Fruit fly (Drosophila melanogaster): Measurements from ENCODE around the gene CG31917.

The CG31917 gene

dm6 chr2L:5044361-5044891 is 33.8 kb upstream of the CG31917 start, which contains the start of gene CG31650:
Gene CG31650, minus strand, starts transcription at chr2L:5044712.
- TF ChIP-seq Dll (optimal IDR thresholded peaks at IDR 0.05), result no peak
- TF ChIP-seq CG8478 (optimal IDR thresholded peaks at IDR 0.05), result no peak
- TF ChIP-seq pan (optimal IDR thresholded peaks at IDR 0.05), result no peak
- no peak for TF ChIP-seq usp (GFP tag; optimal IDR thresholded peaks at IDR 0.05)
- TF ChIP-seq psq (optimal IDR thresholded peaks at IDR 0.05), result no peak
- TF ChIP-seq EcR (GFP tag; optimal IDR thresholded peaks at IDR 0.05), result no peak

dm6 chr2L:5043495-5044146 is 33.0 kb upstream of the CG31917 start:
- TF ChIP-seq EcR (GFP tag; optimal IDR thresholded peaks at IDR 0.05) (no peak), Dll (optimal IDR thresholded peaks at IDR 0.05) (no peak), psq (optimal IDR thresholded peaks at IDR 0.05) (no peak), pan (optimal IDR thresholded peaks at IDR 0.05) (no peak), usp (GFP tag; optimal IDR thresholded peaks at IDR 0.05) (no peak), CG8478 (optimal IDR thresholded peaks at IDR 0.05) (no peak)

dm6 chr2L:5043043-5043442 is 32.4 kb upstream of the CG31917 start, which contains the start of the genes CG33995, CG44000 and CG44001:
Gene CG33995, plus strand, starts transcription at chr2L:5043270.
Gene CG44000, plus strand, starts transcription at chr2L:5043270.
Gene CG44001, plus strand, starts transcription at chr2L:5043270.
- TF ChIP-seq psq (optimal IDR thresholded peaks at IDR 0.05), result no peak
- no peak for TF ChIP-seq usp (GFP tag; optimal IDR thresholded peaks at IDR 0.05)
- no peak for TF ChIP-seq Dll (optimal IDR thresholded peaks at IDR 0.05)
- TF ChIP-seq pan (optimal IDR thresholded peaks at IDR 0.05), result no peak
- no peak for TF ChIP-seq CG8478 (optimal IDR thresholded peaks at IDR 0.05)
- no peak for TF ChIP-seq EcR (GFP tag; optimal IDR thresholded peaks at IDR 0.05)

DNA sequence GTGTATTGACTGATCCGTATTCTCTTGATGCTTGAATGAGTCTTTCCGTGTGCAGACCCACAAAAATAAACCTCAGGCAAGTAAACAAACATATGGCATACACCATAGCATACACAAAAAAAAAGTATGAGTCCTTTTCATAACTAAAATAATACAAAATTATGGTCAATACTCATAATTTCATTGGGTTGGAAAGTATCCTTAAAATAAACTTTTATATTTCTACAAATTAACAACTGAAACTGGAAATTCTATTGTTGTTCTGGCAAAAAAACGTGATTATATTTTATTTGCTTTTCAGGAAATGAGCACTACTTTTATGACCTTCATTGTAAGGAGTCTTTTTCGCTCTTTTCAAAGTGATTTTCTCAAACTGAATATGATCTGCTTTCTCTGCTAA is 31.4 kb upstream of the CG31917 start:
- no peak for TF ChIP-seq psq (optimal IDR thresholded peaks at IDR 0.05)
- TF ChIP-seq pan (optimal IDR thresholded peaks at IDR 0.05), result no peak
- no peak for TF ChIP-seq usp (GFP tag; optimal IDR thresholded peaks at IDR 0.05)
- no peak for TF ChIP-seq Dll (optimal IDR thresholded peaks at IDR 0.05)
- no peak for TF ChIP-seq EcR (GFP tag; optimal IDR thresholded peaks at IDR 0.05)
- TF ChIP-seq CG8478 (optimal IDR thresholded peaks at IDR 0.05), result no peak

- TF ChIP-seq psq (optimal IDR thresholded peaks at IDR 0.05) (no peak), EcR (GFP tag; optimal IDR thresholded peaks at IDR 0.05) (no peak), Dll (optimal IDR thresholded peaks at IDR 0.05) (no peak), usp (GFP tag; optimal IDR thresholded peaks at IDR 0.05) (no peak), pan (optimal IDR thresholded peaks at IDR 0.05) (no peak), CG8478 (optimal IDR thresholded peaks at IDR 0.05) (no peak)
These were observed 26.8 kb upstream of the CG31917 start, which contains the start of the genes CG14042 and SP555 for dm6 chr2L:5037402-5037860. Gene CG14042, plus strand, starts transcription at chr2L:5037709. Gene SP555, plus strand, starts transcription at chr2L:5037709.

DNA sequence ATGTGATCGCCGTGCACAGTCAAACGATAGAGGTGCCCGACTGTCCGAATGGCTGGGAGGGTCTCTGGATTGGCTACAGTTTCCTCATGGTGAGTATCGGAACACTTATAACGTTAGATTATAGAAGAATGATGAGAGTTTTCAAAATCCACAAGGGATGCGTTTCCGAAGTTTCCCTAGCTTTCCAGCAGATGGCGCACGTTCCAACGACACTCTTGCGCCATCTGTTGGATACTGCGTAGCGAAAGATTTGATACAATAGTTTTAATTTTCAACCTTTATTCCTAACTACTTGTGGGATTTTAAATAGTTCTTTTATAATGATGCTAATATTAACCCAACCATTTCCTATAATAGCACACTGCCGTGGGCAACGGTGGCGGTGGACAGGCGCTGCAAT is 25.5 kb upstream of the CG31917 start:
- TF ChIP-seq pan (optimal IDR thresholded peaks at IDR 0.05) (no peak), Dll (optimal IDR thresholded peaks at IDR 0.05) (no peak), psq (optimal IDR thresholded peaks at IDR 0.05) (no peak), usp (GFP tag; optimal IDR thresholded peaks at IDR 0.05) (no peak), EcR (GFP tag; optimal IDR thresholded peaks at IDR 0.05) (no peak), CG8478 (optimal IDR thresholded peaks at IDR 0.05) (no peak)

DNA sequence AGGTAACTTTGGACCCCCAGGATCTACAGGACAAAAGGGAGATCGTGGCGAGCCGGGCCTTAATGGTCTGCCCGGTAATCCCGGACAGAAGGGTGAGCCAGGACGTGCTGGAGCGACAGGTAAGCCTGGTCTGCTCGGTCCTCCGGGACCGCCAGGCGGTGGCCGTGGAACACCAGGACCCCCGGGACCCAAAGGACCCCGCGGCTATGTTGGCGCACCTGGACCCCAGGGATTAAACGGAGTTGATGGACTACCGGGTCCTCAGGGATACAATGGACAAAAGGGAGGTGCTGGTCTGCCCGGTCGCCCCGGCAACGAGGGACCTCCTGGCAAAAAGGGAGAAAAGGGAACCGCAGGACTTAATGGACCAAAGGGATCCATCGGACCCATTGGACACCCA is 21.3 kb upstream of the CG31917 start:
- TF ChIP-seq EcR (GFP tag; optimal IDR thresholded peaks at IDR 0.05) (no peak), Dll (optimal IDR thresholded peaks at IDR 0.05) (no peak), usp (GFP tag; optimal IDR thresholded peaks at IDR 0.05) (no peak), psq (optimal IDR thresholded peaks at IDR 0.05) (no peak), CG8478 (optimal IDR thresholded peaks at IDR 0.05) (no peak), pan (optimal IDR thresholded peaks at IDR 0.05) (no peak)

- no peak for TF ChIP-seq CG8478 (optimal IDR thresholded peaks at IDR 0.05)
- no peak for TF ChIP-seq pan (optimal IDR thresholded peaks at IDR 0.05)
- no peak for TF ChIP-seq EcR (GFP tag; optimal IDR thresholded peaks at IDR 0.05)
- TF ChIP-seq usp (GFP tag; optimal IDR thresholded peaks at IDR 0.05), result no peak
- no peak for TF ChIP-seq psq (optimal IDR thresholded peaks at IDR 0.05)
- TF ChIP-seq Dll (optimal IDR thresholded peaks at IDR 0.05), result no peak
These were observed 20.8 kb upstream of the CG31917 start for dm6 chr2L:5031399-5031798.

dm6 chr2L:5030535-5030934 is 19.9 kb upstream of the CG31917 start:
- no peak for TF ChIP-seq CG8478 (optimal IDR thresholded peaks at IDR 0.05)
- no peak for TF ChIP-seq psq (optimal IDR thresholded peaks at IDR 0.05)
- TF ChIP-seq EcR (GFP tag; optimal IDR thresholded peaks at IDR 0.05), result no peak
- TF ChIP-seq Dll (optimal IDR thresholded peaks at IDR 0.05), result no peak
- no peak for TF ChIP-seq pan (optimal IDR thresholded peaks at IDR 0.05)
- TF ChIP-seq usp (GFP tag; optimal IDR thresholded peaks at IDR 0.05), result no peak

DNA sequence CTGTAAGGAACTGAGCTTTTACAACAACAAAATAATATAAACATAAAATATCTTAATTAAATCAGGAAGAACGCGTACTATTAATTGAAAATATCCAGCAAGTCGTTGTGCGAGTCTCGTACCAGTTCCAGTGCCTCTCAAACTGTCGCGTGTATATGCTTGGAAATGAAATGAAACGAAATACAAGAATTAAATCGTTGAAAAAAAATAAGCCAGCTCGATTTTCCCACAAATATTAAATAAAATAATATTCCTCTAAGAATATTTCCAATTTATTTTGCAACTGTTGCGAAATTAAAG is 19.1 kb upstream of the CG31917 start:
- TF ChIP-seq CG8478 (optimal IDR thresholded peaks at IDR 0.05), result no peak
- no peak for TF ChIP-seq psq (optimal IDR thresholded peaks at IDR 0.05)
- no peak for TF ChIP-seq pan (optimal IDR thresholded peaks at IDR 0.05)
- no peak for TF ChIP-seq usp (GFP tag; optimal IDR thresholded peaks at IDR 0.05)
- no peak for TF ChIP-seq Dll (optimal IDR thresholded peaks at IDR 0.05)
- TF ChIP-seq EcR (GFP tag; optimal IDR thresholded peaks at IDR 0.05), result no peak

- TF ChIP-seq Dll (optimal IDR thresholded peaks at IDR 0.05), result no peak
- TF ChIP-seq psq (optimal IDR thresholded peaks at IDR 0.05), result no peak
- no peak for TF ChIP-seq usp (GFP tag; optimal IDR thresholded peaks at IDR 0.05)
- TF ChIP-seq CG8478 (optimal IDR thresholded peaks at IDR 0.05), result no peak
- TF ChIP-seq EcR (GFP tag; optimal IDR thresholded peaks at IDR 0.05), result no peak
- TF ChIP-seq pan (optimal IDR thresholded peaks at IDR 0.05), result no peak
These were observed 18.6 kb upstream of the CG31917 start, which contains the start of gene Col4a1 for dm6 chr2L:5029049-5029808. Gene Col4a1, plus strand, starts transcription at chr2L:5029609.

dm6 chr2L:5028091-5028490 is 17.5 kb upstream of the CG31917 start, which contains the start of gene vkg:
Gene vkg, minus strand, starts transcription at chr2L:5028191.
- TF ChIP-seq CG8478 (optimal IDR thresholded peaks at IDR 0.05) (no peak), usp (GFP tag; optimal IDR thresholded peaks at IDR 0.05) (no peak)
